Fruit fly (Drosophila melanogaster): ENCODE results near the gene Men-b.

Gene Men-b

DNA sequence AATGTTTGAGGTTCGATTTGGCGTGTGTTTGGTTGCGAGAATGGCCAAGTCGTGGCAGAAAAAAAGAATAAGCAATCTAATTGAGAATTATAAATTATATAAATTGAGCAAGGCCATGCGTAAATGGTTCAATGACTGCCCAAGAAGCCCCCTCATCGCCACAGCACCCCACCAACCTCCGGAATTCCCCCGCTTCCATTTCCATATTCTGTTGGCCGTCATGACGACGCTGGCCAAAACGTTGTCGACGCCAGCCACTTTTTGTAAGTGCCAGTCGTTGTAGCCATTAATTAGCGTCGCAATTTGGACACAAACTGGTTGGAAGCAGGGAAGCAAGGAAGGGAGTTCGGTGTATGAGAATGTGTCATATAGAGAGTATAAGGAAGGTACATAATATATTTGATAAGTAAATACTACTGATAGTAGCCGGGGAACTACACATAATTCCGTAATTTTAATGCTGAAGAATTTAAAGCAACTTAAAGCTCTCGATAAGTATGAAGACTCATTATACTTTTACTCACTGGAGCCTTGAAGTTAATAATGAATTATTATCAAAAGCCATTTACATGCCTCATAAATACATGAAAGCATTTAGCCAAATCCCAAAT, 20.8 kb upstream of the Men-b start:
- TF ChIP-seq CG7045 (GFP tag; optimal IDR thresholded peaks at IDR 0.05) (no peak), kay (GFP tag; ENCODE audit: borderline replicate concordance) (peak; percentile 47), Mnt (GFP tag; optimal IDR thresholded peaks at IDR 0.05) (no peak), tj (GFP tag; optimal IDR thresholded peaks at IDR 0.05) (peak; percentile 62)

DNA sequence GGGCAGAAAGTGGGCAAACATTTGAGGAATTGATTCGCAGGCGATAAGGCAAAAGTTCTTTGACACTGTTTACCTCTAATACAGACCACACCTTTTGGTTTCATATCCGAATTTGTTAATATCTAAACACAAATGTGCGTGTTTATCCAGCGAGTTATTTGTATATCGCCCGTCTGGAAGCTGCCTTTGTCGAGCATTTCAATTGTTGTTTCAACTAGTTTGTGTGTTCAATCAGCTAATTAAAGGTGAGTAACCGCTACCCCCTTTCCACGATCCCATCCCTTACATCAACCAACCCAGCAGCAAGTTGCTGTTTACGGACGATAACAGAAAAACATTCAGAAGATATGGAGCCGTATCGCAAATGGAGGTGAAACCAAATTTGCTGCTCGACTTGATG, 20.1 kb upstream of the Men-b start:
- peak; percentile 46 for TF ChIP-seq CG7101 (tag; optimal IDR thresholded peaks at IDR 0.05)
- peak; percentile 63 for TF ChIP-seq Crg-1 (GFP tag; optimal IDR thresholded peaks at IDR 0.05)
- TF ChIP-seq Hr96 (GFP tag; optimal IDR thresholded peaks at IDR 0.05), result no peak
- TF ChIP-seq CG12768 (GFP tag; optimal IDR thresholded peaks at IDR 0.05), result peak; percentile 39
- TF ChIP-seq CG1620 (GFP tag; optimal IDR thresholded peaks at IDR 0.05), result peak; percentile 40
- peak; percentile 6 for TF ChIP-seq CG33017 (tag; optimal IDR thresholded peaks at IDR 0.05)
- TF ChIP-seq kay (GFP tag; ENCODE audit: borderline replicate concordance), result peak; percentile 56
- TF ChIP-seq CG14711 (tag; optimal IDR thresholded peaks at IDR 0.05), result peak; percentile 11
- TF ChIP-seq cic (GFP tag; optimal IDR thresholded peaks at IDR 0.05), result peak; percentile 20
- no peak for TF ChIP-seq Mnt (GFP tag; optimal IDR thresholded peaks at IDR 0.05)
- no peak for TF ChIP-seq tj (GFP tag; optimal IDR thresholded peaks at IDR 0.05)
- TF ChIP-seq CG7045 (GFP tag; optimal IDR thresholded peaks at IDR 0.05), result peak; percentile 29
- peak; percentile 44 for TF ChIP-seq ovo (GFP tag; optimal IDR thresholded peaks at IDR 0.05)
- peak; percentile 12 for TF ChIP-seq CG11617 (GFP tag; optimal IDR thresholded peaks at IDR 0.05)

DNA sequence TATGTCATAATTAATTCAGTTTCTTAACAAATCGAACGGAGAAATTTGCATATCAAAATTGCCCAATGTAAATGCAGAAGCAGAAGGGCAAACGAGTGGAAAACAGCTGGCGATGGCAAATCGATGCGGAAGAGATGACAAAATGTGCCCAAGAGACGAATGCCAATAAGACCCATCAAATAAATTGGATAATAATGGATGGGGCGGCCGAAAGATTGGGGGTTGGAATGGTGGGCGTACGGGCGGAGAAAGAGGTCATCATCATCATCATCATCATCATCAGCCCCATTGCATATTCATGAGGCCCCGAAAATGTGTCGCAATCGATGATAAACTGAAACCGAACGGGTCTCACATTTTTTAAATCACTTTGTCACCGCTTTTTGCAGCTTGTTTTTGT, 17.5 kb upstream of the Men-b start:
- no peak for TF ChIP-seq bab1 (GFP tag; optimal IDR thresholded peaks at IDR 0.05)

DNA sequence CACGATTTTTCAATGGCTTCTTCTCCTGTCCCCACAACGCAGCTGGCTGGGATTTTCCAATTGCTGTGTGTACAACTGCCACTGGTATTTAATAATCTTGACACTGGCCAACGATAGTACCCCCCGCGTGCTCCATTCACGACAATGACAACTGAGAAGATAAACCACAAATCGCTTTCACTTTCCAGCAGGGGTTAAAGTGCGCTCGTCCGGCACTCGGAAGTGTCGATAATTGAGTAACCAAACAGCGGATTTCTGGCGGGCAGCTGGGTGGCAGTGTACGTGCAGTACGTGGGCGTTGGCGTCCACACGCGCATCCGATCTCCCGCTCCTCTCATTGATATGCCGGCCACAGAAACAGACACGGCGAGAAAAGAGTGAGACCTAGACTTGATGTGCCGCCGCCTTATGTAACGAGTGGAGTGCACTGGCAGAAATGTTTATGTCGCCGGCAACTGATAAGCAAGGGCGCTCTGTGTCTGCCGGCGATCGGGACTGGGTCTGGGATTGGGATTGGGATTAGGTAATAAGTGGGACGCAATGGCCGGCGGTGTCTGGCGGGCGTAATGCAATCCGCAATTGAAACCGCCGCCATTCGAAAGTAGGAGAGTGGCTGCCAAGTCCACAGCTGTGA, 16.6 kb upstream of the Men-b start:
- no peak for TF ChIP-seq CG7101 (tag; optimal IDR thresholded peaks at IDR 0.05)
- no peak for TF ChIP-seq ovo (GFP tag; optimal IDR thresholded peaks at IDR 0.05)
- no peak for TF ChIP-seq Clk (GFP tag; optimal IDR thresholded peaks at IDR 0.05)
- no peak for TF ChIP-seq tj (GFP tag; optimal IDR thresholded peaks at IDR 0.05)
- no peak for TF ChIP-seq kay (GFP tag; ENCODE audit: borderline replicate concordance)
- TF ChIP-seq cic (GFP tag; optimal IDR thresholded peaks at IDR 0.05), result no peak
- no peak for TF ChIP-seq CG33017 (tag; optimal IDR thresholded peaks at IDR 0.05)
- TF ChIP-seq CG11617 (GFP tag; optimal IDR thresholded peaks at IDR 0.05), result no peak
- no peak for TF ChIP-seq Crg-1 (GFP tag; optimal IDR thresholded peaks at IDR 0.05)
- TF ChIP-seq pad (GFP tag; optimal IDR thresholded peaks at IDR 0.05), result no peak
- TF ChIP-seq CG5204 (GFP tag; optimal IDR thresholded peaks at IDR 0.05), result no peak
- no peak for TF ChIP-seq Hr96 (GFP tag; optimal IDR thresholded peaks at IDR 0.05)
- no peak for TF ChIP-seq cnc (optimal IDR thresholded peaks at IDR 0.05)

DNA sequence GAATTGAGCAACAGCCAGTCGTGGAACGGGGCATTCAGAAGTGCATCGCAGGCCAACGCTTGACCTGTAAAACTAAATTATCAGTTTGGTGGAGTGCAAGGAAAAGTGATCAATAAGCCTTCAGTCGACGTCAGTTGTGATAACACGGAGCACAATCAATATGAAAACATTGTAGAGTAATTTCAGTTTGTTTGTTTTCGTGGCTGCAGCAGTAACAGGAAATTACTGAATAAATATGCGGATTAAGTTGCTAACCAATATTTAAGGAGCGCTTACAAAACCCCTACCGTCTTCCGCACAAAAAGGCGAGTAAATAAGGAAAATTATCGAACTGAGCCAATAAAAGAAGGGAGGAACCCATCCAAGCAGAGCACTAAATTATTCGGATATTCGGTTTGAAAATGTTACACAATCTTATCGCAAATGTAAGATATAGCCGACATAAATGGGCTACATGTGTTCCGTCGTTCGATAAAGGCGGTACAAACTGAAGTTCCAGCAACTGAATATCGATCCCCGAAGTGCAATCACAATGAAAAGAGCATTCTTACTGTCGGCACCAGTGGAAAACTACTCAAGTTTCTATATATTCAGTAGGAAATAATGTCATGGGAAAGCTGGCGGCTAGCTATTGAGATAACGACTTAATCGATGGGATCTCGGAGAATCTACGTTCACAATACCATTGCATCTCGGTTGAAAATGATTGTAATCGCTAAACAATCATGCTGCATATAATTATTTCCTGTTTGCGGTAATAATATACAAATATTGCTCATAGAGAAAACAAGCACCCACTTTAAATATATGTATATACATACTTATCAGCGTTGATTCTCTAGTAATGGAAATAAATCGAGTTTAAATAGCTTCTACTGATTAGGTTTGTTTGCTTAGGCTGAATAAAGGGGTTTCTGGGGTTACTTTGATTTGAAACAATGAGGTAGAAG, 15.5 kb upstream of the Men-b start:
- peak; percentile 1 for TF ChIP-seq tj (GFP tag; optimal IDR thresholded peaks at IDR 0.05)
- peak; percentile 67 for TF ChIP-seq CG7101 (tag; optimal IDR thresholded peaks at IDR 0.05)
- TF ChIP-seq CG12768 (GFP tag; optimal IDR thresholded peaks at IDR 0.05), result peak; percentile 24
- peak; percentile 60 for TF ChIP-seq ovo (GFP tag; optimal IDR thresholded peaks at IDR 0.05)
- TF ChIP-seq CG11617 (GFP tag; optimal IDR thresholded peaks at IDR 0.05), result peak; percentile 65
- peak; percentile 41 for TF ChIP-seq CG14711 (tag; optimal IDR thresholded peaks at IDR 0.05)
- TF ChIP-seq CG7045 (GFP tag; optimal IDR thresholded peaks at IDR 0.05), result peak; percentile 60
- no peak for TF ChIP-seq CG5204 (GFP tag; optimal IDR thresholded peaks at IDR 0.05)
- TF ChIP-seq Mnt (GFP tag; optimal IDR thresholded peaks at IDR 0.05), result no peak
- no peak for TF ChIP-seq bab1 (GFP tag; optimal IDR thresholded peaks at IDR 0.05)
- TF ChIP-seq cnc (optimal IDR thresholded peaks at IDR 0.05), result no peak
- TF ChIP-seq Crg-1 (GFP tag; optimal IDR thresholded peaks at IDR 0.05), result peak; percentile 31
- TF ChIP-seq kay (GFP tag; ENCODE audit: borderline replicate concordance), result peak; percentile 90
- peak; percentile 14 for TF ChIP-seq Hr96 (GFP tag; optimal IDR thresholded peaks at IDR 0.05)
- peak; percentile 19 for TF ChIP-seq Clk (GFP tag; optimal IDR thresholded peaks at IDR 0.05)
- peak; percentile 41 for TF ChIP-seq pad (GFP tag; optimal IDR thresholded peaks at IDR 0.05)
- no peak for TF ChIP-seq toe (GFP tag; optimal IDR thresholded peaks at IDR 0.05)
- TF ChIP-seq CG1620 (GFP tag; optimal IDR thresholded peaks at IDR 0.05), result peak; percentile 25
- peak; percentile 37 for TF ChIP-seq cic (GFP tag; optimal IDR thresholded peaks at IDR 0.05)
- peak; percentile 14 for TF ChIP-seq CG33017 (tag; optimal IDR thresholded peaks at IDR 0.05)

DNA sequence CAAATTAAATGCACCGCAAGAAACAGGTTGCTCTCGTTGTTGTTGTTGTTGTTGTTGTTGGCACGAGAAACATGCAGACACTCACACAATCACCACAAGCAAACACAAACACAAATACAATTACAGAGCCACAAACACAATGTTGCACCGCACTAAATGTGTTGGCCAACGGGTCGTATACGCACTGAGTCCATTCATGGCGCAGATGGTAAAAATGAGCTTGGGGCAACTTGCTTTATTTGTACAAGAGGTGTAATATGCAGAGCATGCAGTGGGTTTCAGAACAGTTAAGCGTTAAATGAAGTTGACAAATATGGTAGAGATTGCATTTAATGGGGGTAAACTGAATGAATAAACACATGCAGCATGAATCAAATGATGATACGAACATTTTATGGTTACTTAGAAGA, 13.5 kb upstream of the Men-b start:
- no peak for TF ChIP-seq CG7045 (GFP tag; optimal IDR thresholded peaks at IDR 0.05)
- no peak for TF ChIP-seq Hr96 (GFP tag; optimal IDR thresholded peaks at IDR 0.05)
- TF ChIP-seq pad (GFP tag; optimal IDR thresholded peaks at IDR 0.05), result no peak
- no peak for TF ChIP-seq CG12768 (GFP tag; optimal IDR thresholded peaks at IDR 0.05)
- no peak for TF ChIP-seq CG7101 (tag; optimal IDR thresholded peaks at IDR 0.05)
- TF ChIP-seq CG5204 (GFP tag; optimal IDR thresholded peaks at IDR 0.05), result no peak
- no peak for TF ChIP-seq ovo (GFP tag; optimal IDR thresholded peaks at IDR 0.05)
- TF ChIP-seq CG11617 (GFP tag; optimal IDR thresholded peaks at IDR 0.05), result no peak
- no peak for TF ChIP-seq cic (GFP tag; optimal IDR thresholded peaks at IDR 0.05)
- TF ChIP-seq CG14711 (tag; optimal IDR thresholded peaks at IDR 0.05), result no peak
- TF ChIP-seq bab1 (GFP tag; optimal IDR thresholded peaks at IDR 0.05), result no peak

Measured in whole organism, adult.